Fruit fly (Drosophila melanogaster) whole organism, embryonic: ENCODE results near the gene Tomosyn.

Experiments
- Ada2b ChIP-seq: fragments of 200-800 bp; sonication (Bioruptor generic); IDR thresholded peaks from 2 replicates; pipeline ENCODE4 v1.3.6; 2022; ENCODE audit warnings: missing biosample characterization, missing genetic modification characterization
- Adf1 ChIP-seq: fragments of 200-800 bp; sonication (Bioruptor generic); IDR thresholded peaks from 2 replicates; pipeline ENCODE4 v1.3.6; 2022; ENCODE audit warnings: missing biosample characterization, missing genetic modification characterization
- Aef1 ChIP-seq: fragments of 200-800 bp; sonication (Bioruptor generic); IDR thresholded peaks from 3 replicates; pipeline ENCODE4 v1.3.6; 2022; ENCODE audit warnings: missing biosample characterization, missing genetic modification characterization
- CG10565 ChIP-seq: fragments of 200-800 bp; sonication (Bioruptor generic); optimal IDR thresholded peaks from 3 replicates; lab custom pipeline; 2016; ENCODE audit warnings: missing biosample characterization, mild to moderate bottlenecking, missing genetic modification characterization
- CG11093 ChIP-seq: fragments of 200-800 bp; sonication (Bioruptor generic); IDR thresholded peaks from 3 replicates; pipeline ENCODE4 v1.3.6; 2022; ENCODE audit warnings: missing biosample characterization, missing genetic modification characterization
- CG11398 ChIP-seq: fragments of 200-800 bp; sonication (Bioruptor generic); optimal IDR thresholded peaks from 2 replicates; lab custom pipeline; 2016; ENCODE audit warnings: missing biosample characterization, missing genetic modification characterization
- CG12219 ChIP-seq: fragments of 200-800 bp; sonication (Bioruptor generic); optimal IDR thresholded peaks from 3 replicates; lab custom pipeline; 2018; ENCODE audit warnings: missing biosample characterization, mild to moderate bottlenecking, missing genetic modification characterization
- CG12391 ChIP-seq: fragments of 200-800 bp; sonication (Bioruptor generic); optimal IDR thresholded peaks from 3 replicates; lab custom pipeline; 2018; ENCODE audit warnings: missing biosample characterization, mild to moderate bottlenecking, missing genetic modification characterization, moderate library complexity
- CG13424 ChIP-seq: fragments of 200-800 bp; sonication (Bioruptor generic); optimal IDR thresholded peaks from 2 replicates; lab custom pipeline; 2019; ENCODE audit warnings: missing biosample characterization, mild to moderate bottlenecking, missing genetic modification characterization, moderate library complexity
- CG14667 ChIP-seq: fragments of 200-800 bp; sonication (Bioruptor generic); IDR thresholded peaks from 2 replicates; pipeline ENCODE4 v1.3.6; 2022; ENCODE audit warnings: missing biosample characterization, missing genetic modification characterization
- CG14710 ChIP-seq: fragments of 200-800 bp; sonication (Bioruptor generic); optimal IDR thresholded peaks from 3 replicates; lab custom pipeline; 2019; ENCODE audit warnings: missing biosample characterization, mild to moderate bottlenecking, missing genetic modification characterization, moderate library complexity
- CG17361 ChIP-seq: fragments of 200-800 bp; sonication (Bioruptor generic); IDR thresholded peaks from 3 replicates; pipeline ENCODE4 v1.3.6; 2022; ENCODE audit warnings: missing biosample characterization, missing genetic modification characterization
- CG18599 ChIP-seq: fragments of 200-800 bp; sonication (Bioruptor generic); optimal IDR thresholded peaks from 3 replicates; lab custom pipeline; 2017; ENCODE audit warnings: missing biosample characterization, missing genetic modification characterization, mild to moderate bottlenecking, moderate library complexity, missing genetic modification reagents
- CG18619 ChIP-seq: fragments of 200-800 bp; sonication (Bioruptor generic); optimal IDR thresholded peaks from 3 replicates; lab custom pipeline; 2017; ENCODE audit warnings: missing biosample characterization, mild to moderate bottlenecking, missing genetic modification characterization
- CG2889 ChIP-seq: fragments of 200-800 bp; sonication (Bioruptor generic); IDR thresholded peaks from 3 replicates; pipeline ENCODE4 v1.3.6; 2022; ENCODE audit warnings: missing biosample characterization, missing genetic modification characterization
- CG3163 ChIP-seq: fragments of 200-800 bp; sonication (Bioruptor generic); optimal IDR thresholded peaks from 3 replicates; lab custom pipeline; 2016; ENCODE audit warnings: missing biosample characterization, missing genetic modification characterization
- CG4328 ChIP-seq: fragments of 200-800 bp; sonication (Bioruptor generic); optimal IDR thresholded peaks from 3 replicates; lab custom pipeline; 2017; ENCODE audit warnings: missing biosample characterization, missing genetic modification reagents, missing genetic modification characterization
- CG8765 ChIP-seq: fragments of 200-800 bp; sonication (Bioruptor generic); IDR thresholded peaks from 2 replicates; pipeline ENCODE4 v1.3.6; 2022; ENCODE audit warnings: missing biosample characterization, missing genetic modification characterization
- CG8924 ChIP-seq: fragments of 200-800 bp; optimal IDR thresholded peaks from 3 replicates; lab custom pipeline; 2019; ENCODE audit warnings: missing biosample characterization, mild to moderate bottlenecking, missing genetic modification characterization, moderate library complexity
- CG9797 ChIP-seq: fragments of 200-800 bp; sonication (Bioruptor generic); optimal IDR thresholded peaks from 3 replicates; lab custom pipeline; 2018; ENCODE audit warnings: missing biosample characterization, mild to moderate bottlenecking, missing genetic modification characterization
- CG9817 ChIP-seq: fragments of 200-800 bp; sonication (Bioruptor generic); optimal IDR thresholded peaks from 2 replicates; lab custom pipeline; 2018; ENCODE audit warnings: missing biosample characterization, mild to moderate bottlenecking, missing genetic modification characterization, moderate library complexity
- CG9876 ChIP-seq: fragments of 200-800 bp; sonication (Bioruptor generic); optimal IDR thresholded peaks from 2 replicates; lab custom pipeline; 2016; ENCODE audit warnings: missing biosample characterization, missing genetic modification characterization
- Deaf1 ChIP-seq: fragments of 200-800 bp; optimal IDR thresholded peaks from 3 replicates; lab custom pipeline; 2019; ENCODE audit warnings: missing biosample characterization, mild to moderate bottlenecking, missing genetic modification characterization, moderate library complexity
- Fer2 ChIP-seq: fragments of 200-800 bp; sonication (Bioruptor generic); optimal IDR thresholded peaks from 2 replicates; lab custom pipeline; 2018; ENCODE audit warnings: missing biosample characterization, mild to moderate bottlenecking, missing genetic modification characterization, moderate library complexity
- H15 ChIP-seq: fragments of 200-800 bp; sonication (Bioruptor generic); IDR thresholded peaks from 3 replicates; pipeline ENCODE4 v1.3.6; 2022; ENCODE audit warnings: missing biosample characterization, missing genetic modification characterization
- Hr78 ChIP-seq, 2 experiments: fragments of 200-800 bp in 1 of 2; fragments of >200 bp in 1 of 2; sonication (Bioruptor generic) in 1 of 2; optimal IDR thresholded peaks; 2 replicates each; lab custom pipeline; 2017 to 2019; ENCODE audit warnings: missing biosample characterization in 2 of 2, missing genetic modification characterization in 2 of 2, mild to moderate bottlenecking in 1 of 2, moderate library complexity in 1 of 2
- Lhr ChIP-seq: fragments of 200-800 bp; sonication (Bioruptor generic); optimal IDR thresholded peaks from 3 replicates; lab custom pipeline; 2017; ENCODE audit warnings: mild to moderate bottlenecking, missing biosample characterization, missing genetic modification reagents, missing genetic modification characterization
- Lim3 ChIP-seq: fragments of 200-800 bp; sonication (Bioruptor generic); IDR thresholded peaks from 2 replicates; pipeline ENCODE4 v1.3.6; 2022; ENCODE audit warnings: missing biosample characterization, missing genetic modification characterization
- Med ChIP-seq: fragments of 200-800 bp; sonication (Bioruptor generic); peaks from one replicate; lab custom pipeline; 2016; ENCODE audit warnings: missing biosample characterization, missing genetic modification characterization, mild to moderate bottlenecking, inconsistent platforms, moderate library complexity
- Usf ChIP-seq: fragments of 200-800 bp; sonication (Bioruptor generic); optimal IDR thresholded peaks from 2 replicates; lab custom pipeline; 2017; ENCODE audit warnings: missing genotype, missing biosample characterization, missing genetic modification characterization
- amos ChIP-seq: fragments of 200-800 bp; sonication (Bioruptor generic); IDR thresholded peaks from 2 replicates; pipeline ENCODE4 v1.3.6; 2022; ENCODE audit warnings: missing biosample characterization, missing genetic modification characterization; ENCODE audit not compliant: partially characterized antibody
- dan ChIP-seq: fragments of 200-800 bp; sonication (Bioruptor generic); IDR thresholded peaks from 2 replicates; pipeline ENCODE4 v1.3.6; 2022; ENCODE audit warnings: missing biosample characterization, missing genetic modification characterization
- fd3F ChIP-seq: fragments of 200-800 bp; sonication (Bioruptor generic); optimal IDR thresholded peaks from 2 replicates; lab custom pipeline; 2018; ENCODE audit warnings: missing biosample characterization, mild to moderate bottlenecking, missing genetic modification characterization, moderate library complexity
- ftz-f1 ChIP-seq: fragments of 200-800 bp; sonication (Bioruptor generic); optimal IDR thresholded peaks from 2 replicates; lab custom pipeline; 2016; ENCODE audit warnings: missing biosample characterization, missing genetic modification characterization
- gcm2 ChIP-seq: fragments of 200-800 bp; sonication (Bioruptor generic); optimal IDR thresholded peaks from 2 replicates; lab custom pipeline; 2016; ENCODE audit warnings: missing biosample characterization, missing genetic modification characterization
- hb ChIP-seq: fragments of 200-800 bp; sonication (Bioruptor generic); IDR thresholded peaks from 3 replicates; pipeline ENCODE4 v1.3.6; 2022; ENCODE audit warnings: missing biosample characterization, missing genetic modification characterization; ENCODE audit not compliant: partially characterized antibody
- hth ChIP-seq: fragments of >200 bp; optimal IDR thresholded peaks from 2 replicates; lab custom pipeline; 2017; ENCODE audit warnings: inconsistent platforms
- jigr1 ChIP-seq: fragments of 200-800 bp; sonication (Bioruptor generic); IDR thresholded peaks from 3 replicates; pipeline ENCODE4 v1.3.6; 2022; ENCODE audit warnings: missing biosample characterization, missing genetic modification characterization
- ken ChIP-seq: fragments of 200-800 bp; sonication (Bioruptor generic); IDR thresholded peaks from 3 replicates; pipeline ENCODE4 v1.3.6; 2022; ENCODE audit warnings: missing biosample characterization, missing genetic modification characterization
- kni ChIP-seq: fragments of 200-800 bp; sonication (Bioruptor generic); optimal IDR thresholded peaks from 3 replicates; lab custom pipeline; 2017; ENCODE audit warnings: mild to moderate bottlenecking, missing biosample characterization, missing genetic modification reagents, missing genetic modification characterization
- lilli ChIP-seq: fragments of 200-800 bp; sonication (Bioruptor generic); optimal IDR thresholded peaks from 3 replicates; lab custom pipeline; 2016; ENCODE audit warnings: missing biosample characterization, missing genetic modification characterization
- nom ChIP-seq: fragments of 200-800 bp; sonication (Bioruptor generic); optimal IDR thresholded peaks from 2 replicates; lab custom pipeline; 2017; ENCODE audit warnings: missing biosample characterization, missing genetic modification characterization, mild to moderate bottlenecking, moderate library complexity, missing genetic modification reagents
- pita ChIP-seq: fragments of 200-800 bp; sonication (Bioruptor generic); optimal IDR thresholded peaks from 2 replicates; lab custom pipeline; 2017; ENCODE audit warnings: missing biosample characterization, mild to moderate bottlenecking, missing genetic modification characterization
- prd ChIP-seq, 3 experiments: fragments of >200 bp in 2 of 3; fragments of 200-800 bp in 1 of 3; sonication (Bioruptor generic) in 1 of 3; optimal IDR thresholded peaks in 2 of 3; IDR thresholded peaks in 1 of 3; 2 replicates in 2 of 3; 3 replicates in 1 of 3; pipeline versions ENCODE4 v1.3.6 to Lab custom; 2017 to 2022; ENCODE audit warnings: missing biosample characterization in 1 of 3, missing genetic modification characterization in 1 of 3
- ranshi ChIP-seq: fragments of 200-800 bp; sonication (Bioruptor generic); IDR thresholded peaks from 2 replicates; pipeline ENCODE4 v1.3.6; 2022; ENCODE audit warnings: missing biosample characterization, missing genetic modification characterization
- rib ChIP-seq: fragments of 200-800 bp; sonication (Bioruptor generic); IDR thresholded peaks from 2 replicates; pipeline ENCODE4 v1.3.6; 2022; ENCODE audit warnings: missing biosample characterization, missing genetic modification characterization
- sens-2 ChIP-seq: fragments of 200-800 bp; sonication (Bioruptor generic); IDR thresholded peaks from 2 replicates; pipeline ENCODE4 v1.3.6; 2022; ENCODE audit warnings: missing biosample characterization, missing genetic modification characterization
- sqz ChIP-seq: fragments of 200-800 bp; sonication (Bioruptor generic); optimal IDR thresholded peaks from 3 replicates; lab custom pipeline; 2018; ENCODE audit warnings: missing biosample characterization, mild to moderate bottlenecking, missing genetic modification characterization
- stwl ChIP-seq: fragments of 200-800 bp; sonication (Bioruptor generic); optimal IDR thresholded peaks from 3 replicates; lab custom pipeline; 2018; ENCODE audit warnings: missing biosample characterization, mild to moderate bottlenecking, missing genetic modification characterization, moderate library complexity
- zfh1 ChIP-seq: fragments of 200-800 bp; sonication (Bioruptor generic); IDR thresholded peaks from 3 replicates; pipeline ENCODE4 v1.3.6; 2022; ENCODE audit warnings: missing biosample characterization, missing genetic modification characterization

Tomosyn gene

dm6 chrX:12629564-12629963, 1.8 kb upstream of the Tomosyn start, which contains the start of the genes Aven and CG2540 (continued):
- TF ChIP-seq Lim3 (no peak), CG2889 (GFP tag; lab: Robert Waterston, UW) (no peak), Ada2b (GFP tag; lab: Robert Waterston, UW) (peak; percentile 40; the same call in 1 of the 2 replicates), pita (no peak), sqz (GFP tag; lab: Kevin White, UChicago) (peak; percentile 62), ken (GFP tag; lab: Robert Waterston, UW) (0 out of 3 replicates have a peak, but pooled peaks have one; percentile 38), CG11093 (GFP tag; lab: Robert Waterston, UW) (no peak), CG12391 (peak; percentile 92), Aef1 (GFP tag; lab: Robert Waterston, UW) (0 out of 3 replicates have a peak, but pooled peaks have one; percentile 13), CG3163 (no peak), CG9797 (GFP tag; lab: Kevin White, UChicago) (peak; percentile 11), stwl (peak; percentile 67), sens-2 (GFP tag; lab: Robert Waterston, UW) (peak; percentile 7; the same call in 1 of the 2 replicates), ranshi (GFP tag; lab: Robert Waterston, UW) (peak; percentile 77), hth (lab: Kevin White, UChicago) (no peak), Deaf1 (tag; lab: Kevin White, UChicago) (peak; percentile 72), amos (GFP tag; lab: Robert Waterston, UW) (no peak), zfh1 (GFP tag; lab: Robert Waterston, UW) (0 out of 3 replicates have a peak, but pooled peaks have one; percentile 22), CG17361 (GFP tag; lab: Robert Waterston, UW) (peak; percentile 93), Usf (GFP tag; lab: Kevin White, UChicago) (peak; percentile 37), dan (GFP tag; lab: Robert Waterston, UW) (no peak), Fer2 (tag; lab: Kevin White, UChicago) (peak; percentile 79), CG11398 (GFP tag; lab: Kevin White, UChicago) (no peak), CG12219 (peak; percentile 44), Med (GFP tag; lab: Kevin White, UChicago) (peak; percentile 28), CG18619 (GFP tag; lab: Kevin White, UChicago) (peak; percentile 81), ftz-f1 (GFP tag; lab: Kevin White, UChicago) (no peak), rib (GFP tag; lab: Robert Waterston, UW) (0 out of 2 replicates have a peak, but pooled peaks have one; percentile 63), CG10565 (GFP tag; lab: Kevin White, UChicago) (no peak), CG14667 (GFP tag; lab: Robert Waterston, UW) (peak; percentile 42; the same call in 1 of the 2 replicates), CG13424 (tag; lab: Kevin White, UChicago) (peak; percentile 94), kni (peak; percentile 6), CG14710 (tag; lab: Kevin White, UChicago) (peak; percentile 90), Hr78 (GFP tag; optimal IDR thresholded peaks at IDR 0.05; lab: Kevin White, UChicago) (peak in 1 of 2 experiments; percentile 47), CG9876 (GFP tag; lab: Kevin White, UChicago) (no peak), prd (optimal IDR thresholded peaks at IDR 0.05; lab: Kevin White, UChicago) (no peak), prd (GFP tag; IDR thresholded peaks at IDR 0.05; lab: Robert Waterston, UW) (peak; percentile 63), CG18599 (GFP tag; lab: Kevin White, UChicago) (peak; percentile 92), jigr1 (GFP tag; lab: Robert Waterston, UW) (no peak), Lhr (GFP tag; lab: Kevin White, UChicago) (peak; percentile 28), hb (no peak), nom (GFP tag; lab: Kevin White, UChicago) (peak; percentile 20), gcm2 (no peak), CG9817 (tag; lab: Kevin White, UChicago) (peak; percentile 79), H15 (GFP tag; lab: Robert Waterston, UW) (no peak), CG4328 (GFP tag; lab: Kevin White, UChicago) (peak; percentile 87), CG8765 (GFP tag; lab: Robert Waterston, UW) (no peak), CG8924 (tag; lab: Kevin White, UChicago) (peak; percentile 91), lilli (peak; percentile 41), fd3F (peak; percentile 75), Adf1 (GFP tag; lab: Robert Waterston, UW) (0 out of 2 replicates have a peak, but pooled peaks have one; percentile 21)
